Fruit fly (Drosophila melanogaster): ENCODE measurements around the gene CG33296.

Gene CG33296

dm6 chr2L:7722723-7723122 is 6.3 kb upstream of the CG33296 start, which contains the start of gene CG13794:
TSS of gene CG13794 (minus strand) at chr2L:7722823.
- TF ChIP-seq Sin3A (optimal IDR thresholded peaks at IDR 0.05): no peak
- no peak for TF ChIP-seq psq (optimal IDR thresholded peaks at IDR 0.05)
- no peak for TF ChIP-seq Myc (optimal IDR thresholded peaks at IDR 0.05)
- TF ChIP-seq insv (optimal IDR thresholded peaks at IDR 0.05): no peak
- TF ChIP-seq ttk (optimal IDR thresholded peaks at IDR 0.05): no peak
- TF ChIP-seq h (optimal IDR thresholded peaks at IDR 0.05): no peak

dm6 chr2L:7722102-7722501 is 5.7 kb upstream of the CG33296 start:
- TF ChIP-seq ttk (optimal IDR thresholded peaks at IDR 0.05): no peak
- TF ChIP-seq h (optimal IDR thresholded peaks at IDR 0.05): no peak
- no peak for TF ChIP-seq insv (optimal IDR thresholded peaks at IDR 0.05)
- no peak for TF ChIP-seq Myc (optimal IDR thresholded peaks at IDR 0.05)
- TF ChIP-seq psq (optimal IDR thresholded peaks at IDR 0.05): no peak
- TF ChIP-seq Sin3A (optimal IDR thresholded peaks at IDR 0.05): no peak

dm6 chr2L:7719387-7719786 is 2.9 kb upstream of the CG33296 start, which contains the start of gene CG13793:
TSS of gene CG13793 (minus strand) at chr2L:7719487.
- TF ChIP-seq Myc (optimal IDR thresholded peaks at IDR 0.05) (no peak), h (optimal IDR thresholded peaks at IDR 0.05) (no peak), psq (optimal IDR thresholded peaks at IDR 0.05) (no peak), insv (optimal IDR thresholded peaks at IDR 0.05) (no peak), Sin3A (optimal IDR thresholded peaks at IDR 0.05) (no peak), ttk (optimal IDR thresholded peaks at IDR 0.05) (no peak)

- TF ChIP-seq Sin3A (optimal IDR thresholded peaks at IDR 0.05) (no peak), insv (optimal IDR thresholded peaks at IDR 0.05) (no peak), Myc (optimal IDR thresholded peaks at IDR 0.05) (no peak), ttk (optimal IDR thresholded peaks at IDR 0.05) (no peak), h (optimal IDR thresholded peaks at IDR 0.05) (no peak), psq (optimal IDR thresholded peaks at IDR 0.05) (no peak)
These were observed 5.3 kb downstream of the CG33296 start for dm6 chr2L:7711034-7711685.

dm6 chr2L:7710580-7710979 is 5.9 kb downstream of the CG33296 start, which contains the start of gene Ntl:
TSS of gene Ntl (plus strand) at chr2L:7710880.
- TF ChIP-seq h (optimal IDR thresholded peaks at IDR 0.05) (no peak), insv (optimal IDR thresholded peaks at IDR 0.05) (no peak), Myc (optimal IDR thresholded peaks at IDR 0.05) (no peak)

- no peak for TF ChIP-seq psq (optimal IDR thresholded peaks at IDR 0.05)
- TF ChIP-seq h (optimal IDR thresholded peaks at IDR 0.05): no peak
- no peak for TF ChIP-seq insv (optimal IDR thresholded peaks at IDR 0.05)
- TF ChIP-seq Myc (optimal IDR thresholded peaks at IDR 0.05): no peak
- no peak for TF ChIP-seq ttk (optimal IDR thresholded peaks at IDR 0.05)
- no peak for TF ChIP-seq Sin3A (optimal IDR thresholded peaks at IDR 0.05)
These were observed 12.9 kb downstream of the CG33296 start for dm6 chr2L:7703534-7703933.

dm6 chr2L:7702383-7703188 is 13.9 kb downstream of the CG33296 start, which contains the start of gene Tep3:
TSS of gene Tep3 (plus strand) at chr2L:7702805.
- TF ChIP-seq psq (optimal IDR thresholded peaks at IDR 0.05) (no peak), ttk (optimal IDR thresholded peaks at IDR 0.05) (no peak), h (optimal IDR thresholded peaks at IDR 0.05) (no peak), Myc (optimal IDR thresholded peaks at IDR 0.05) (no peak), Sin3A (optimal IDR thresholded peaks at IDR 0.05) (no peak), insv (optimal IDR thresholded peaks at IDR 0.05) (no peak)

dm6 chr2L:7701417-7701816 is 15.0 kb downstream of the CG33296 start, which contains the start of gene Tep2:
TSS of gene Tep2 (minus strand) at chr2L:7701601.
- TF ChIP-seq h (optimal IDR thresholded peaks at IDR 0.05): no peak
- no peak for TF ChIP-seq insv (optimal IDR thresholded peaks at IDR 0.05)
- TF ChIP-seq Myc (optimal IDR thresholded peaks at IDR 0.05): no peak
- no peak for TF ChIP-seq ttk (optimal IDR thresholded peaks at IDR 0.05)
- TF ChIP-seq psq (optimal IDR thresholded peaks at IDR 0.05): no peak
- TF ChIP-seq Sin3A (optimal IDR thresholded peaks at IDR 0.05): no peak

dm6 chr2L:7692583-7693080 is 23.8 kb downstream of the CG33296 start, which contains the start of the genes CG7025 and CG43235:
TSS of gene CG7025 (minus strand) at chr2L:7692683.
TSS of gene CG43235 (plus strand) at chr2L:7693030.
- no peak for TF ChIP-seq Myc (optimal IDR thresholded peaks at IDR 0.05)
- TF ChIP-seq h (optimal IDR thresholded peaks at IDR 0.05): no peak
- TF ChIP-seq insv (optimal IDR thresholded peaks at IDR 0.05): no peak
- TF ChIP-seq psq (optimal IDR thresholded peaks at IDR 0.05): no peak
- no peak for TF ChIP-seq ttk (optimal IDR thresholded peaks at IDR 0.05)
- no peak for TF ChIP-seq Sin3A (optimal IDR thresholded peaks at IDR 0.05)

dm6 chr2L:7690961-7691360 is 25.5 kb downstream of the CG33296 start, which contains the start of gene CG18585:
TSS of gene CG18585 (minus strand) at chr2L:7691061.
- no peak for TF ChIP-seq ttk (optimal IDR thresholded peaks at IDR 0.05)
- no peak for TF ChIP-seq insv (optimal IDR thresholded peaks at IDR 0.05)
- no peak for TF ChIP-seq Myc (optimal IDR thresholded peaks at IDR 0.05)
- TF ChIP-seq h (optimal IDR thresholded peaks at IDR 0.05): no peak
- TF ChIP-seq Sin3A (optimal IDR thresholded peaks at IDR 0.05): no peak
- TF ChIP-seq psq (optimal IDR thresholded peaks at IDR 0.05): no peak

- no peak for TF ChIP-seq Sin3A (optimal IDR thresholded peaks at IDR 0.05)
- no peak for TF ChIP-seq h (optimal IDR thresholded peaks at IDR 0.05)
- no peak for TF ChIP-seq ttk (optimal IDR thresholded peaks at IDR 0.05)
- no peak for TF ChIP-seq insv (optimal IDR thresholded peaks at IDR 0.05)
- no peak for TF ChIP-seq psq (optimal IDR thresholded peaks at IDR 0.05)
- TF ChIP-seq Myc (optimal IDR thresholded peaks at IDR 0.05): no peak
These were observed 26.0 kb downstream of the CG33296 start for dm6 chr2L:7690449-7690848.

- no peak for TF ChIP-seq Sin3A (optimal IDR thresholded peaks at IDR 0.05)
These were observed 31.2 kb downstream of the CG33296 start for dm6 chr2L:7685290-7685689.
